Fruit fly (Drosophila melanogaster) whole organism, embryonic: Measurements from ENCODE around the gene CG45066.
A peak's percentile ranks its signal among the peaks of the same experiment; 100 is the strongest.

ENCODE experiments used
- Antp ChIP-seq: fragments of 200-800 bp; sonication (Bioruptor generic); optimal IDR thresholded peaks from 3 replicates; lab custom pipeline; 2016; ENCODE audit warnings: missing biosample characterization, missing genetic modification characterization
- Bteb2 ChIP-seq: fragments of 200-800 bp; sonication (Bioruptor generic); optimal IDR thresholded peaks from 2 replicates; lab custom pipeline; 2016; ENCODE audit warnings: missing biosample characterization, missing genetic modification characterization
- CG10431 ChIP-seq: fragments of 200-800 bp; sonication (Bioruptor generic); optimal IDR thresholded peaks from 3 replicates; lab custom pipeline; 2018; ENCODE audit warnings: missing biosample characterization, mild to moderate bottlenecking, missing genetic modification characterization
- CG11504 ChIP-seq: fragments of 200-800 bp; sonication (Bioruptor generic); optimal IDR thresholded peaks from 3 replicates; lab custom pipeline; 2019; ENCODE audit warnings: missing biosample characterization, mild to moderate bottlenecking, missing genetic modification characterization, moderate library complexity
- CG12104 ChIP-seq: fragments of 200-800 bp; sonication (Bioruptor generic); optimal IDR thresholded peaks from 3 replicates; lab custom pipeline; 2016; ENCODE audit warnings: missing biosample characterization, missing genetic modification characterization
- CG12744 ChIP-seq: fragments of 200-800 bp; sonication (Bioruptor generic); optimal IDR thresholded peaks from 2 replicates; lab custom pipeline; 2016; ENCODE audit warnings: missing biosample characterization, missing genetic modification characterization
- CG14965 ChIP-seq: fragments of 200-800 bp; sonication (Bioruptor generic); optimal IDR thresholded peaks from 2 replicates; lab custom pipeline; 2016; ENCODE audit warnings: missing biosample characterization, missing genetic modification characterization, borderline replicate concordance
- CG15696 ChIP-seq: fragments of 200-800 bp; sonication (Bioruptor generic); optimal IDR thresholded peaks from 2 replicates; lab custom pipeline; 2019; ENCODE audit warnings: missing biosample characterization, mild to moderate bottlenecking, missing genetic modification characterization, moderate library complexity
- CG17359 ChIP-seq: fragments of 200-800 bp; sonication (Bioruptor generic); optimal IDR thresholded peaks from 3 replicates; lab custom pipeline; 2018; ENCODE audit warnings: missing biosample characterization, mild to moderate bottlenecking, missing genetic modification characterization, moderate library complexity
- CG17361 ChIP-seq: fragments of 200-800 bp; sonication (Bioruptor generic); IDR thresholded peaks from 3 replicates; pipeline ENCODE4 v1.3.6; 2022; ENCODE audit warnings: missing biosample characterization, missing genetic modification characterization
- CG2129 ChIP-seq: fragments of 200-800 bp; sonication (Bioruptor generic); IDR thresholded peaks from 2 replicates; pipeline ENCODE4 v1.3.6; 2022; ENCODE audit warnings: missing biosample characterization, missing genetic modification characterization; ENCODE audit not compliant: partially characterized antibody
- CG30020 ChIP-seq: fragments of 200-800 bp; optimal IDR thresholded peaks from 2 replicates; lab custom pipeline; 2019; ENCODE audit warnings: missing biosample characterization, mild to moderate bottlenecking, missing genetic modification characterization, moderate library complexity
- CG31365 ChIP-seq: fragments of 200-800 bp; sonication (Bioruptor generic); optimal IDR thresholded peaks from 2 replicates; lab custom pipeline; 2018; ENCODE audit warnings: missing biosample characterization, mild to moderate bottlenecking, missing genetic modification characterization
- CG32532 ChIP-seq: fragments of 200-800 bp; sonication (Bioruptor generic); IDR thresholded peaks from 2 replicates; pipeline ENCODE4 v1.3.6; 2022; ENCODE audit warnings: missing biosample characterization, missing genetic modification characterization
- CG32767 ChIP-seq: fragments of 200-800 bp; sonication (Bioruptor generic); IDR thresholded peaks from 2 replicates; pipeline ENCODE4 v1.3.6; 2022; ENCODE audit warnings: missing biosample characterization, missing genetic modification characterization
- CG4282 ChIP-seq: fragments of 200-800 bp; sonication (Bioruptor generic); optimal IDR thresholded peaks from 2 replicates; lab custom pipeline; 2016; ENCODE audit warnings: missing biosample characterization, missing genetic modification characterization
- CG5180 ChIP-seq: fragments of 200-800 bp; sonication (Bioruptor generic); optimal IDR thresholded peaks from 3 replicates; lab custom pipeline; 2017; ENCODE audit warnings: missing biosample characterization, missing genetic modification characterization, mild to moderate bottlenecking, moderate library complexity, missing genetic modification reagents
- CG6175 ChIP-seq: fragments of 200-800 bp; sonication (Bioruptor generic); IDR thresholded peaks from 3 replicates; pipeline ENCODE4 v1.3.6; 2022; ENCODE audit warnings: missing biosample characterization, missing genetic modification characterization
- CG7271 ChIP-seq: fragments of 200-800 bp; sonication (Bioruptor generic); optimal IDR thresholded peaks from 2 replicates; lab custom pipeline; 2018; ENCODE audit warnings: missing biosample characterization, mild to moderate bottlenecking, missing genetic modification characterization, moderate library complexity
- CG8290 ChIP-seq, 3 experiments: fragments of 200-800 bp; sonication (Bioruptor generic); optimal IDR thresholded peaks; 2 replicates each; lab custom pipeline; 2016 to 2019; ENCODE audit warnings: missing biosample characterization in 3 of 3, missing genetic modification characterization in 3 of 3, mild to moderate bottlenecking in 2 of 3, moderate library complexity in 1 of 3
- Dip2 ChIP-seq: fragments of 200-800 bp; sonication (Bioruptor generic); IDR thresholded peaks from 2 replicates; pipeline ENCODE4 v1.3.6; 2022; ENCODE audit warnings: missing biosample characterization, missing genetic modification characterization
- Doc3 ChIP-seq: fragments of 200-800 bp; sonication (Bioruptor generic); IDR thresholded peaks from 3 replicates; pipeline ENCODE4 v1.3.6; 2022; ENCODE audit warnings: missing biosample characterization, missing genetic modification characterization; ENCODE audit not compliant: partially characterized antibody
- Fer2 ChIP-seq: fragments of 200-800 bp; sonication (Bioruptor generic); optimal IDR thresholded peaks from 2 replicates; lab custom pipeline; 2018; ENCODE audit warnings: missing biosample characterization, mild to moderate bottlenecking, missing genetic modification characterization, moderate library complexity
- HLH3B ChIP-seq: fragments of 200-800 bp; sonication (Bioruptor generic); IDR thresholded peaks from 2 replicates; pipeline ENCODE4 v1.3.6; 2022; ENCODE audit warnings: missing biosample characterization, missing genetic modification characterization
- Hr3 ChIP-seq: fragments of 200-800 bp; sonication (Bioruptor generic); optimal IDR thresholded peaks from 3 replicates; lab custom pipeline; 2016; ENCODE audit warnings: missing biosample characterization, missing genetic modification characterization
- Rfx ChIP-seq: fragments of 200-800 bp; sonication (Bioruptor generic); IDR thresholded peaks from 2 replicates; pipeline ENCODE4 v1.3.6; 2022; ENCODE audit warnings: missing biosample characterization, missing genetic modification characterization
- Trl ChIP-seq, 3 experiments: fragments of >200 bp in 2 of 3; fragments of 200-800 bp in 1 of 3; sonication (Bioruptor generic) in 1 of 3; optimal IDR thresholded peaks; 2 replicates in 1 of 3; 3 replicates in 2 of 3; lab custom pipeline; 2016 to 2017; ENCODE audit warnings: missing biosample characterization in 1 of 3, missing genetic modification characterization in 1 of 3
- ase ChIP-seq: fragments of 200-800 bp; sonication (Bioruptor generic); IDR thresholded peaks from 3 replicates; pipeline ENCODE4 v1.3.6; 2022; ENCODE audit warnings: missing biosample characterization, missing genetic modification characterization
- bab2 ChIP-seq: fragments of 200-800 bp; sonication (Bioruptor generic); optimal IDR thresholded peaks from 2 replicates; lab custom pipeline; 2016; ENCODE audit warnings: missing biosample characterization, missing genetic modification characterization
- bigmax ChIP-seq: fragments of 200-800 bp; sonication (Bioruptor generic); optimal IDR thresholded peaks from 2 replicates; lab custom pipeline; 2018; ENCODE audit warnings: missing biosample characterization, mild to moderate bottlenecking, missing genetic modification characterization
- ci ChIP-seq: fragments of 200-800 bp; sonication (Bioruptor generic); IDR thresholded peaks from 3 replicates; pipeline ENCODE4 v1.3.6; 2022; ENCODE audit warnings: missing biosample characterization, missing genetic modification characterization
- crp ChIP-seq, 2 experiments: fragments of 200-800 bp; sonication (Bioruptor generic); optimal IDR thresholded peaks; 2 replicates in 1 of 2; 3 replicates in 1 of 2; lab custom pipeline; 2017; ENCODE audit warnings: missing biosample characterization in 2 of 2, missing genetic modification characterization in 2 of 2, mild to moderate bottlenecking in 1 of 2, moderate library complexity in 1 of 2
- dm ChIP-seq: fragments of 200-800 bp; sonication (Bioruptor generic); optimal IDR thresholded peaks from 3 replicates; lab custom pipeline; 2016; ENCODE audit warnings: missing biosample characterization, missing genetic modification characterization
- exex ChIP-seq: fragments of 200-800 bp; sonication (Bioruptor generic); optimal IDR thresholded peaks from 4 replicates; lab custom pipeline; 2018; ENCODE audit warnings: missing biosample characterization, mild to moderate bottlenecking, missing genetic modification characterization, moderate library complexity
- jumu ChIP-seq: fragments of 200-800 bp; sonication (Bioruptor generic); optimal IDR thresholded peaks from 3 replicates; lab custom pipeline; 2016; ENCODE audit warnings: missing biosample characterization, missing genetic modification characterization
- klu ChIP-seq: fragments of 200-800 bp; sonication (Bioruptor generic); IDR thresholded peaks from 2 replicates; pipeline ENCODE4 v1.3.6; 2022; ENCODE audit warnings: missing biosample characterization, missing genetic modification characterization
- maf-S ChIP-seq: fragments of 200-800 bp; sonication (Bioruptor generic); optimal IDR thresholded peaks from 2 replicates; lab custom pipeline; 2016; ENCODE audit warnings: missing biosample characterization, missing genetic modification characterization
- mirr ChIP-seq: fragments of 200-800 bp; sonication (Bioruptor generic); optimal IDR thresholded peaks from 3 replicates; lab custom pipeline; 2018; ENCODE audit warnings: missing biosample characterization, mild to moderate bottlenecking, missing genetic modification characterization
- phol ChIP-seq: fragments of 200-800 bp; sonication (Bioruptor generic); optimal IDR thresholded peaks from 3 replicates; lab custom pipeline; 2018; ENCODE audit warnings: missing biosample characterization, mild to moderate bottlenecking, missing genetic modification characterization, moderate library complexity
- pnt ChIP-seq: fragments of 200-800 bp; sonication (Bioruptor generic); optimal IDR thresholded peaks from 3 replicates; lab custom pipeline; 2016; ENCODE audit warnings: missing biosample characterization, missing genetic modification characterization
- pros ChIP-seq: fragments of 200-800 bp; sonication (Bioruptor generic); optimal IDR thresholded peaks from 3 replicates; lab custom pipeline; 2019; ENCODE audit warnings: missing biosample characterization, mild to moderate bottlenecking, missing genetic modification characterization, moderate library complexity
- rib ChIP-seq: fragments of 200-800 bp; sonication (Bioruptor generic); IDR thresholded peaks from 2 replicates; pipeline ENCODE4 v1.3.6; 2022; ENCODE audit warnings: missing biosample characterization, missing genetic modification characterization
- shn ChIP-seq: fragments of 200-800 bp; sonication (Bioruptor generic); optimal IDR thresholded peaks from 3 replicates; lab custom pipeline; 2016; ENCODE audit warnings: missing biosample characterization, missing genetic modification characterization
- tio ChIP-seq: fragments of 200-800 bp; sonication (Bioruptor generic); optimal IDR thresholded peaks from 2 replicates; lab custom pipeline; 2017; ENCODE audit warnings: missing biosample characterization, missing genetic modification characterization, inconsistent platforms
- unpg ChIP-seq: fragments of 200-800 bp; sonication (Bioruptor generic); optimal IDR thresholded peaks from 3 replicates; lab custom pipeline; 2018; ENCODE audit warnings: missing biosample characterization, mild to moderate bottlenecking, missing genetic modification characterization, moderate library complexity
- vvl ChIP-seq: fragments of 200-800 bp; sonication (Bioruptor generic); IDR thresholded peaks from 2 replicates; pipeline ENCODE4 v1.3.6; 2022; ENCODE audit warnings: missing biosample characterization, missing genetic modification characterization
- z ChIP-seq: fragments of 200-800 bp; sonication (Bioruptor generic); IDR thresholded peaks from 3 replicates; pipeline ENCODE4 v1.3.6; 2022; ENCODE audit warnings: missing biosample characterization, missing genetic modification characterization

The CG45066 gene

DNA sequence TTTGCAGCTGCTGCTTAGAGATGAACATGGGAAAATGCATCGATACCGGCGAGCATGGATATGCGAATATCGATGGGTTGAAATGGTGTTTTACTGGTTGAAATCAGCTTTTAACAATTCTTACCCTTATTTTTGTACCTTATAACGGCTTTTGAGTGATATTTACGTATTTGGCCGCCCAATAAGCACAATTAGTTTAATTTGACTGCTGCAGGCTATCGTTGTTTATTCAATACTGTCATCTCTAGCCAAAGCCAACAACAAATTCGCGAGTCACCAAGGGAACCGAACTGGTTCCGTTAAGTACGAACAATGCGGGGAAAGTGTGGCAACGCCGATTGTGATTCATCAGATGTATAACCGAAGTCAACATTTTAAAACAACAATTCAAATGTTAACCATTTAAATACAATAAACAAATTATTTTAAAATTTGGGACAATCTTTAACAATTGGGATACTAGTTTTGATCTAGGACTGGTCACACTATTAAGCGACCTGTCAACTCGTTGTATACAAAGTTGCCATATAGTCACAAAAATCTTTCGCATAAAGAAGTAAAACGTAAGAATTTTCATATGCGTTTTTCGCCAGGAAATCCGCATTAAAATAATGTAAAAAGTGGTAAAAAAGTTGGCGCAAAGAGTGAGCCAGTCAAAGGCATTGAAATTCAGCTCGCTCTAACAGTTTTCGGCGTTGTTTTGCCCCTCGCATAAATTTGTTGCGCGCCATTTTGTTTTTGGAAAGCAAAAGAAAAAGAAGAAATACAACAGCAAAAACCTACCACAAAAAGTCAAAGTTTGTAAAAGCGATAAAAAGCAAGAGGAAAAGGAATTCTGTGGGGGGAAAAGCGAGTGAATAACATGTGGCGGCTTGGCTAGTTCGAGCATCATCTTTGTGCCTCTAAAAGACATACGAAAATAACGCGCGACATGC is 37.4 kb upstream of the CG45066 start, which contains the start of the genes Usp5 and BtbVII (continued):
- TF ChIP-seq CG32767 (peak; percentile 50; the same call in 1 of the 2 replicates), Fer2 (tag; lab: Kevin White, UChicago) (no peak), shn (peak; percentile 74), Trl (optimal IDR thresholded peaks at IDR 0.05; lab: Kevin White, UChicago) (no peak), Trl (GFP tag; optimal IDR thresholded peaks at IDR 0.05; lab: Kevin White, UChicago) (peak; percentile 67), bigmax (GFP tag; lab: Kevin White, UChicago) (no peak), CG12104 (no peak), CG6175 (GFP tag; lab: Robert Waterston, UW) (no peak), tio (no peak), rib (GFP tag; lab: Robert Waterston, UW) (peak; percentile 91), CG32532 (GFP tag; lab: Robert Waterston, UW) (peak; percentile 68), ci (GFP tag; lab: Robert Waterston, UW) (peak; percentile 40; the same call in 1 of the 3 replicates), CG17359 (tag; lab: Kevin White, UChicago) (peak; percentile 34), CG30020 (tag; lab: Kevin White, UChicago) (peak; percentile 50), Rfx (peak; percentile 76), CG17361 (GFP tag; lab: Robert Waterston, UW) (peak; percentile 30; the same call in 2 of the 3 replicates), CG12744 (GFP tag; lab: Kevin White, UChicago) (peak; percentile 26), bab2 (GFP tag; lab: Kevin White, UChicago) (peak; percentile 56), CG8290 (GFP tag; optimal IDR thresholded peaks at IDR 0.05; lab: Kevin White, UChicago) (peak; percentile 82), CG8290 (tag; optimal IDR thresholded peaks at IDR 0.05; lab: Kevin White, UChicago) (peak in 1 of 2 experiments; percentile 80), z (GFP tag; lab: Robert Waterston, UW) (no peak), pnt (GFP tag; lab: Kevin White, UChicago) (peak; percentile 55), phol (tag; lab: Kevin White, UChicago) (peak; percentile 98), Dip2 (no peak), Hr3 (GFP tag; lab: Kevin White, UChicago) (peak; percentile 63), Bteb2 (peak; percentile 57), pros (no peak), crp (GFP tag; optimal IDR thresholded peaks at IDR 0.05; lab: Kevin White, UChicago) (peak in 1 of 2 experiments; percentile 45), CG4282 (GFP tag; lab: Kevin White, UChicago) (peak; percentile 20), Antp (GFP tag; lab: Kevin White, UChicago) (peak; percentile 81), CG7271 (no peak), CG5180 (GFP tag; lab: Kevin White, UChicago) (peak; percentile 24), dm (GFP tag; lab: Kevin White, UChicago) (peak; percentile 60), CG2129 (GFP tag; lab: Robert Waterston, UW) (peak; percentile 96), klu (GFP tag; lab: Robert Waterston, UW) (no peak), HLH3B (GFP tag; lab: Robert Waterston, UW) (0 out of 2 replicates have a peak, but pooled peaks have one; percentile 14), vvl (GFP tag; lab: Robert Waterston, UW) (peak; percentile 71; the same call in 1 of the 2 replicates), CG15696 (tag; lab: Kevin White, UChicago) (peak; percentile 41), Doc3 (GFP tag; lab: Robert Waterston, UW) (peak; percentile 99), ase (GFP tag; lab: Robert Waterston, UW) (no peak; the same call in 2 of the 3 replicates), CG11504 (no peak), maf-S (GFP tag; lab: Kevin White, UChicago) (peak; percentile 49), CG10431 (GFP tag; lab: Kevin White, UChicago) (no peak), jumu (peak; percentile 61), exex (peak; percentile 16), CG31365 (peak; percentile 38), mirr (GFP tag; lab: Kevin White, UChicago) (peak; percentile 62), unpg (GFP tag; lab: Kevin White, UChicago) (peak; percentile 51), CG14965 (no peak)
